Fruit fly (Drosophila melanogaster) Kc167 (cell line): ENCODE measurements around the gene CG3062.

Experiments
- Myc ChIP-seq: fragments of >200 bp; optimal IDR thresholded peaks from 2 replicates; lab custom pipeline; 2017; ENCODE audit warnings: missing external identifiers
- Sin3A ChIP-seq: fragments of >200 bp; optimal IDR thresholded peaks from 2 replicates; lab custom pipeline; 2018; ENCODE audit warnings: missing external identifiers
- h ChIP-seq: fragments of >200 bp; optimal IDR thresholded peaks from 3 replicates; lab custom pipeline; 2018; ENCODE audit warnings: missing external identifiers
- insv ChIP-seq: fragments of >200 bp; optimal IDR thresholded peaks from 3 replicates; lab custom pipeline; 2018; ENCODE audit warnings: missing external identifiers
- psq ChIP-seq: fragments of >200 bp; optimal IDR thresholded peaks from 2 replicates; lab custom pipeline; 2017; ENCODE audit warnings: missing external identifiers
- ttk ChIP-seq: sonication (Bioruptor generic); optimal IDR thresholded peaks from 2 replicates; lab custom pipeline; 2017; ENCODE audit warnings: missing external identifiers

CG3062 gene

dm6 chrX:4612454-4612853 is 32.2 kb downstream of the CG3062 start:
- no peak for TF ChIP-seq Sin3A (lab: Kevin White, UChicago)
- no peak for TF ChIP-seq h (lab: Kevin White, UChicago)
- TF ChIP-seq ttk (lab: Kevin White, UChicago) = no peak
- TF ChIP-seq Myc (lab: Kevin White, UChicago) = no peak
- TF ChIP-seq insv (lab: Kevin White, UChicago) = no peak
- no peak for TF ChIP-seq psq (lab: Kevin White, UChicago)

DNA sequence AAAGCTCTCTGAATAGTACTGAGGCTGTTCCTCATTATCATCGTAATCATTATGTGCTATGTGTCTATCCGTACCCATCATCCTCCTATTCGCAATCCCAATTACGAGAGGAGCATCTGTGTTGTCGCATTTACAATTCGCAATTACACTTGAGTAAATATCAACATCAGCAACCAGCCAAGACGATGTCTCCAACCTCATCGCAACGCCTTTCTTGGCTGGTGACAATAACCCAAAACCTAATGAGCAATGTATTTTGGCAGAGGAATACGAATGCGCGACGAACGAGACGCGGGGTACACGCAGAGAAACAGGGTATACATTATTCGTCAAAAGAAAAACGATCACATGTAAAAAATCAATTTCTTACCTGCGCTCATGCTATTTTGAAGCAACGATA is 34.2 kb downstream of the CG3062 start:
- TF ChIP-seq Myc (lab: Kevin White, UChicago) (no peak), Sin3A (lab: Kevin White, UChicago) (no peak), h (lab: Kevin White, UChicago) (no peak), ttk (lab: Kevin White, UChicago) (no peak), insv (lab: Kevin White, UChicago) (no peak), psq (lab: Kevin White, UChicago) (no peak)

- TF ChIP-seq insv (lab: Kevin White, UChicago) = no peak
- TF ChIP-seq h (lab: Kevin White, UChicago) = no peak
Observed at dm6 chrX:4609737-4610136, 34.9 kb downstream of the CG3062 start.

dm6 chrX:4606447-4606846 is 38.2 kb downstream of the CG3062 start:
- TF ChIP-seq ttk (lab: Kevin White, UChicago) (no peak), h (lab: Kevin White, UChicago) (no peak), Sin3A (lab: Kevin White, UChicago) (no peak), Myc (lab: Kevin White, UChicago) (no peak), insv (lab: Kevin White, UChicago) (no peak), psq (lab: Kevin White, UChicago) (no peak)

DNA sequence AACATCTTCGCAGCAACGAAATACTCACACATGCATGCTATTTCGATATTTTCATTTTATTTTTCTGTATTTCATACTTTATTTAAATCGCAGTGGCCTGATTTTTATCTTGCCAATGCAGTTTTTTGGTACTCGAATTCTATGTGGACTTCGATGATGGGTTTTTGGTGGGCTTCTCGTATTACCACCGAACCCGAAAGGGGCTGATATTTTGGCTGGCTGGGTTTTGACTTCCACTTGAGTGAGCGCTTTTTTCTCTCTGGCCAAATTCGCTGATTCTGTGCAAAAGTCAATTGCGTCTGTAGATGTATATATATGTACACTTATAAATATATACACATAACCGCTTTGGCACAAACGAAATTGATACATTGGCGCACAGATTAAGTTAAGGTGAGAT is 39.4 kb downstream of the CG3062 start:
- no peak for TF ChIP-seq h (lab: Kevin White, UChicago)
- no peak for TF ChIP-seq insv (lab: Kevin White, UChicago)
- no peak for TF ChIP-seq Myc (lab: Kevin White, UChicago)
- TF ChIP-seq ttk (lab: Kevin White, UChicago) = no peak
- no peak for TF ChIP-seq Sin3A (lab: Kevin White, UChicago)
- TF ChIP-seq psq (lab: Kevin White, UChicago) = no peak

- TF ChIP-seq ttk (lab: Kevin White, UChicago) (no peak), Myc (lab: Kevin White, UChicago) (no peak), insv (lab: Kevin White, UChicago) (no peak), h (lab: Kevin White, UChicago) (no peak), psq (lab: Kevin White, UChicago) (no peak), Sin3A (lab: Kevin White, UChicago) (no peak)
Observed at dm6 chrX:4604553-4604952, 40.1 kb downstream of the CG3062 start.

DNA sequence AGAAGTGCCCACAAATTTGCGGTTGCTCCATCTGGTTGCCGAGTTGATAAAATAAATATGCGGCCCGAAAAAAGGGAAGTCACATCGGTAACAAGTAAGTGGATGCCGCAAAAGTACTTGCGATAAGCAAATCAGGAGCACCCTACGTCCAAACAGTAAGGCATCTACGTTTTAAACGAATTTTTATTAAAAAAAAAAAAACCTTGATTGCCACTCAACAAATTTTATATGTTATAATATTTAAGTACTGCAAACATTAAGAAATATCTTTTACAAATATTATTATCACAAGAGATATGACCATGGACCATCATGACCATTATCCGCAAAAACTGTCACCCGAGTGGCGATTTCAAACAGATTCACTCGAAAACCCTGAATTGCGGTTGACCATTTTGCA is 40.6 kb downstream of the CG3062 start:
- TF ChIP-seq psq (lab: Kevin White, UChicago) = no peak
- TF ChIP-seq Sin3A (lab: Kevin White, UChicago) = no peak
- TF ChIP-seq Myc (lab: Kevin White, UChicago) = no peak
- no peak for TF ChIP-seq insv (lab: Kevin White, UChicago)
- TF ChIP-seq h (lab: Kevin White, UChicago) = no peak
- no peak for TF ChIP-seq ttk (lab: Kevin White, UChicago)

dm6 chrX:4599897-4600469 is 44.7 kb downstream of the CG3062 start:
- TF ChIP-seq ttk (lab: Kevin White, UChicago) (no peak), insv (lab: Kevin White, UChicago) (no peak), h (lab: Kevin White, UChicago) (no peak), psq (lab: Kevin White, UChicago) (no peak), Myc (lab: Kevin White, UChicago) (no peak), Sin3A (lab: Kevin White, UChicago) (no peak)

dm6 chrX:4596467-4597183 is 48.0 kb downstream of the CG3062 start:
- TF ChIP-seq Myc (lab: Kevin White, UChicago) (no peak), ttk (lab: Kevin White, UChicago) (no peak), insv (lab: Kevin White, UChicago) (no peak), h (lab: Kevin White, UChicago) (no peak), psq (lab: Kevin White, UChicago) (no peak), Sin3A (lab: Kevin White, UChicago) (no peak)

DNA sequence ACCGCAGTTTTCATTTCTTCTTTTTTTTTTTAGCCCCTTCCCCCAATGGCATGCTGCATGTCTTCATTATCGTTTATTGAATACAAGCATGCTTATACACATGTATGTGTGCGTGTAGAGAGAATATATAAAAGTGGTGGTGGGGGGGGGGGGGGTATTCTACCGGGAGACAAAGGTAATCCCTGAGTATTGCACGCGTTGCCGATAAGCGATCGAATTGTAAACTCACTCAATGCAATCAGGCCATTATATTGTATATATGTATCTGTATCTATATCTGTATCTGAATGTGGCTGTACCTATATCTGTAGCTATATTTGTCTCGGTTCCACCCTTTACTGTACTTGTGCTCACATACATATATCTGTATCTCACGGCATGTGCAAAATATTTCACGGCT is 52.4 kb downstream of the CG3062 start:
- TF ChIP-seq ttk (lab: Kevin White, UChicago) = no peak
- TF ChIP-seq h (lab: Kevin White, UChicago) = no peak
- TF ChIP-seq Myc (lab: Kevin White, UChicago) = no peak
- no peak for TF ChIP-seq psq (lab: Kevin White, UChicago)
- no peak for TF ChIP-seq Sin3A (lab: Kevin White, UChicago)
- no peak for TF ChIP-seq insv (lab: Kevin White, UChicago)
